Worm (Caenorhabditis elegans): ENCODE data around the gene srw-102.

- TF ChIP-seq pha-4 (tag; optimal IDR thresholded peaks at IDR 0.05): no peak
- TF ChIP-seq snpc-4 (tag; optimal IDR thresholded peaks at IDR 0.05): no peak
Observed at ce11 chrV:1685328-1685727, 34.7 kb upstream of the srw-102 start, which contains the start of gene srh-5.

Measured in whole organism, mixed stage, embryonic.